Fruit fly (Drosophila melanogaster) whole organism, wandering third instar larva: Measurements from ENCODE around the gene CG5180.

Source experiments
- Abd-B ChIP-seq: fragments of >200 bp; optimal IDR thresholded peaks from 2 replicates; lab custom pipeline; 2017; ENCODE audit warnings: missing biosample characterization, missing genetic modification characterization
- CG32264 ChIP-seq: fragments of 200-800 bp; sonication (Bioruptor generic); optimal IDR thresholded peaks from 2 replicates; lab custom pipeline; 2016; ENCODE audit warnings: missing biosample characterization, missing genetic modification characterization
- CG9705 ChIP-seq: fragments of 200-800 bp; sonication (Bioruptor generic); optimal IDR thresholded peaks from 2 replicates; lab custom pipeline; 2018; ENCODE audit warnings: missing biosample characterization, mild to moderate bottlenecking, missing genetic modification characterization
- CrebA ChIP-seq: fragments of 200-800 bp; sonication (Bioruptor generic); optimal IDR thresholded peaks from 2 replicates; lab custom pipeline; 2016; ENCODE audit warnings: missing biosample characterization, mild to moderate bottlenecking, missing genetic modification characterization, borderline replicate concordance
- Dif ChIP-seq: fragments of 200-275, 200-300 bp; sonication (Bioruptor generic); optimal IDR thresholded peaks from 2 replicates; lab custom pipeline; 2018; ENCODE audit warnings: missing biosample characterization, missing genetic modification characterization; ENCODE audit not compliant: partially characterized antibody
- HLH106 ChIP-seq: fragments of 200-800 bp; optimal IDR thresholded peaks from 3 replicates; lab custom pipeline; 2019; ENCODE audit warnings: missing biosample characterization, mild to moderate bottlenecking, missing genetic modification characterization, moderate library complexity
- Hnf4 ChIP-seq: fragments of 200-800 bp; sonication (Bioruptor generic); optimal IDR thresholded peaks from 2 replicates; lab custom pipeline; 2016; ENCODE audit warnings: missing biosample characterization, mild to moderate bottlenecking, missing genetic modification characterization
- Hr78 ChIP-seq: fragments of >200 bp; optimal IDR thresholded peaks from 2 replicates; lab custom pipeline; 2017; ENCODE audit warnings: missing biosample characterization, missing genetic modification characterization
- Jra ChIP-seq: sonication (Bioruptor generic); optimal IDR thresholded peaks from 2 replicates; lab custom pipeline; 2016; ENCODE audit warnings: missing biosample characterization, missing genetic modification characterization
- Mio ChIP-seq: sonication (Bioruptor generic); optimal IDR thresholded peaks from 2 replicates; lab custom pipeline; 2016; ENCODE audit warnings: missing biosample characterization, missing genetic modification characterization
- Myc ChIP-seq: fragments of >200 bp; optimal IDR thresholded peaks from 2 replicates; lab custom pipeline; 2017
- N ChIP-seq: fragments of >200 bp; optimal IDR thresholded peaks from 2 replicates; lab custom pipeline; 2018; ENCODE audit warnings: missing biosample characterization, missing external identifiers, missing genetic modification characterization
- OdsH ChIP-seq: fragments of 200-800 bp; sonication (Bioruptor generic); optimal IDR thresholded peaks from 2 replicates; lab custom pipeline; 2016; ENCODE audit warnings: missing biosample characterization, mild to moderate bottlenecking, missing genetic modification characterization
- Rel ChIP-seq, 2 experiments: fragments of 200-800 bp; sonication (Bioruptor generic) in 1 of 2; optimal IDR thresholded peaks; 2 replicates in 1 of 2; 3 replicates in 1 of 2; lab custom pipeline; 2016 to 2019; ENCODE audit warnings: mild to moderate bottlenecking in 2 of 2, missing biosample characterization in 2 of 2, missing genetic modification characterization in 2 of 2, moderate library complexity in 1 of 2
- Sp1 ChIP-seq: fragments of 200-800 bp; sonication (Bioruptor generic); optimal IDR thresholded peaks from 3 replicates; lab custom pipeline; 2019; ENCODE audit warnings: missing biosample characterization, mild to moderate bottlenecking, missing genetic modification characterization, moderate library complexity
- Vsx2 ChIP-seq: fragments of 200-300, 225-300 bp; sonication (Bioruptor generic); optimal IDR thresholded peaks from 2 replicates; lab custom pipeline; 2018; ENCODE audit warnings: missing biosample characterization, missing genetic modification characterization; ENCODE audit not compliant: partially characterized antibody
- brk ChIP-seq: fragments of 200-800 bp; sonication (Bioruptor generic); optimal IDR thresholded peaks from 2 replicates; lab custom pipeline; 2016; ENCODE audit warnings: missing biosample characterization, mild to moderate bottlenecking, missing genetic modification characterization
- dl ChIP-seq, 2 experiments: fragments of 175-275, 200-275 bp in 1 of 2; fragments of 200-275 bp in 1 of 2; sonication (Bioruptor generic); optimal IDR thresholded peaks; lab custom pipeline; 2018; ENCODE audit warnings: mild to moderate bottlenecking in 2 of 2, missing biosample characterization in 2 of 2, missing genetic modification characterization in 2 of 2, moderate library complexity in 2 of 2; ENCODE audit not compliant: partially characterized antibody in 2 of 2, insufficient read depth in 1 of 2
- dmrt93B ChIP-seq: fragments of 200-800 bp; sonication (Bioruptor generic); optimal IDR thresholded peaks from 2 replicates; lab custom pipeline; 2018; ENCODE audit warnings: missing biosample characterization, mild to moderate bottlenecking, missing genetic modification characterization
- dsf ChIP-seq: sonication (Bioruptor generic); optimal IDR thresholded peaks from 2 replicates; lab custom pipeline; 2016; ENCODE audit warnings: missing biosample characterization, missing genetic modification characterization, borderline replicate concordance
- foxo ChIP-seq, 2 experiments: fragments of 200-800 bp; sonication (Bioruptor generic); optimal IDR thresholded peaks; 2 replicates in 1 of 2; 3 replicates in 1 of 2; lab custom pipeline; 2016 to 2017; ENCODE audit warnings: missing biosample characterization in 2 of 2, missing genetic modification characterization in 2 of 2
- fru ChIP-seq: fragments of 200-800 bp; sonication (Bioruptor generic); optimal IDR thresholded peaks from 3 replicates; lab custom pipeline; 2016; ENCODE audit warnings: missing biosample characterization, mild to moderate bottlenecking, missing genetic modification characterization
- h ChIP-seq: fragments of 200-800 bp; sonication (Bioruptor generic); optimal IDR thresholded peaks from 3 replicates; lab custom pipeline; 2016; ENCODE audit warnings: missing biosample characterization, mild to moderate bottlenecking, missing genetic modification characterization
- jim ChIP-seq: fragments of 175-275, 200-325 bp; sonication (Bioruptor generic); optimal IDR thresholded peaks from 2 replicates; lab custom pipeline; 2016; ENCODE audit warnings: missing biosample characterization, mild to moderate bottlenecking, missing genetic modification characterization
- lola ChIP-seq: fragments of >200 bp; optimal IDR thresholded peaks from 2 replicates; lab custom pipeline; 2017; ENCODE audit warnings: missing biosample characterization, missing genetic modification characterization
- pan ChIP-seq: fragments of >200 bp; optimal IDR thresholded peaks from 2 replicates; lab custom pipeline; 2017
- psq ChIP-seq: fragments of 200-800 bp; sonication (Bioruptor generic); optimal IDR thresholded peaks from 3 replicates; lab custom pipeline; 2017; ENCODE audit warnings: missing biosample characterization, mild to moderate bottlenecking, missing genetic modification characterization, moderate library complexity
- rgr ChIP-seq: fragments of 200-800 bp; sonication (Bioruptor generic); optimal IDR thresholded peaks from 3 replicates; lab custom pipeline; 2016; ENCODE audit warnings: missing biosample characterization, mild to moderate bottlenecking, missing genetic modification characterization
- sage ChIP-seq: fragments of 200-800 bp; sonication (Bioruptor generic); optimal IDR thresholded peaks from 2 replicates; lab custom pipeline; 2016; ENCODE audit warnings: missing biosample characterization, mild to moderate bottlenecking, missing genetic modification characterization
- sv ChIP-seq: fragments of 200-800 bp; sonication (Bioruptor generic); optimal IDR thresholded peaks from 3 replicates; lab custom pipeline; 2016; ENCODE audit warnings: missing biosample characterization, missing genetic modification characterization
- usp ChIP-seq: fragments of >200 bp; optimal IDR thresholded peaks from 2 replicates; lab custom pipeline; 2017; ENCODE audit warnings: missing biosample characterization, missing genetic modification characterization
- woc ChIP-seq: sonication (Bioruptor generic); optimal IDR thresholded peaks from 2 replicates; lab custom pipeline; 2016; ENCODE audit warnings: missing biosample characterization, mild to moderate bottlenecking, missing genetic modification characterization

CG5180 gene

dm6 chr3R:20543719-20544118, 14.0 kb upstream of the CG5180 start:
- TF ChIP-seq Hr78 (GFP tag; lab: Kevin White, UChicago) (no peak), dl (GFP tag; optimal IDR thresholded peaks at IDR 0.05; lab: Kevin White, UChicago; ENCODE audit: insufficient read depth in 1 of 2, partially characterized antibody in 2 of 2) (no peak)

DNA sequence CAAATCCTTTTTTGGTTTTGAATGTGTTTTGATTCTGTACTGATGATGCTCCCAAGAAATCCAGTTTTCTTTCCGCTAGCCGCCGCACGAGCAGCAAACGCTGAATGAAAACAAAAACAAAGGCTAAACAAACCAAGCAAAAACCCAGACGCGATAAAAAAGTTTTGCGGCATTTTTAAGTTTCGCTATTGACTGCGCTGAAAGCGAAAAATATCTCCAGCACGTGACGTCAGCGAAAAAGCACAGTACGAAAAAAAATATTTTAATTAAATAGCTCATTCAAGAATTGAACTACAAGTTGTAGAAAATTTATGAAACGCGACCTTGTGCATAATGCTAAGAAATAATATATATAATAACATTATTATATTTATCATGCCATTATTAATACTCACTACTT, 12.8 kb upstream of the CG5180 start:
- TF ChIP-seq brk (GFP tag; lab: Kevin White, UChicago) = peak; percentile 17
- no peak for TF ChIP-seq h (GFP tag; lab: Kevin White, UChicago)
- no peak for TF ChIP-seq dl (GFP tag; optimal IDR thresholded peaks at IDR 0.05; lab: Kevin White, UChicago; ENCODE audit: insufficient read depth in 1 of 2, partially characterized antibody in 2 of 2)

DNA sequence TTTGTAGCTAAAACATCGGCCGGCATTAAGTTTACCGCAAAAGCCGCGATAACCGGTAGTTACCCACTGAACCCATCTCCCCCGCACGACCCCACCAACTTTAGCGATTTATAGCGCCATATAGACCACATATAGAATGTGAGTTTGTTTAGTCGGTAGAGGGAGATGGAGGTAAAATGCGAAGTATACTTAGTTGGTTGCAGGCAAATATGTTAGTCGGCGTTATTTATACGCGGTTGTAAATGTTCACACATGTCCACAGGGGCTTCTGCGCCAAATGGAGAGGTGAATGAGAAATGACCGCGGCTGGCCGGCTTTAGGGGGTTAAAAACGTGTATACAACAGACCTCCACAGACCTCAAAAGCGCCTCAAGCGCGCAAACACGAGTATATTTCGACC, 12.1 kb upstream of the CG5180 start:
- TF ChIP-seq Mio (GFP tag; lab: Kevin White, UChicago) = no peak
- no peak for TF ChIP-seq Sp1
- no peak for TF ChIP-seq CG32264 (GFP tag; lab: Kevin White, UChicago)
- TF ChIP-seq usp (GFP tag; lab: Kevin White, UChicago) = no peak
- TF ChIP-seq h (GFP tag; lab: Kevin White, UChicago) = no peak
- TF ChIP-seq sage (GFP tag; lab: Kevin White, UChicago) = no peak
- TF ChIP-seq Jra = no peak
- TF ChIP-seq Vsx2 = no peak
- peak; percentile 6 for TF ChIP-seq HLH106 (tag; lab: Kevin White, UChicago)
- no peak for TF ChIP-seq N (GFP tag; lab: Kevin White, UChicago)
- TF ChIP-seq rgr = peak; percentile 9
- no peak for TF ChIP-seq Hnf4 (GFP tag; lab: Kevin White, UChicago)
- no peak for TF ChIP-seq Dif (GFP tag; lab: Kevin White, UChicago)
- TF ChIP-seq sv (GFP tag; lab: Kevin White, UChicago) = no peak
- TF ChIP-seq dl (GFP tag; optimal IDR thresholded peaks at IDR 0.05; lab: Kevin White, UChicago; ENCODE audit: insufficient read depth in 1 of 2, partially characterized antibody in 2 of 2) = no peak
- no peak for TF ChIP-seq Abd-B (GFP tag; lab: Kevin White, UChicago)
- TF ChIP-seq CG9705 (GFP tag; lab: Kevin White, UChicago) = no peak
- no peak for TF ChIP-seq lola (GFP tag; lab: Kevin White, UChicago)
- TF ChIP-seq psq (GFP tag; lab: Kevin White, UChicago) = peak; percentile 3
- no peak for TF ChIP-seq woc
- peak in 1 of 2 experiments; percentile 15 for TF ChIP-seq foxo (GFP tag; optimal IDR thresholded peaks at IDR 0.05; lab: Kevin White, UChicago)
- TF ChIP-seq jim = no peak
- TF ChIP-seq pan (lab: Kevin White, UChicago) = no peak
- no peak for TF ChIP-seq dmrt93B (GFP tag; lab: Kevin White, UChicago)
- no peak for TF ChIP-seq CrebA (GFP tag; lab: Kevin White, UChicago)
- peak; percentile 3 for TF ChIP-seq fru (GFP tag; lab: Kevin White, UChicago)
- TF ChIP-seq, all 38 proteins: peak for 5

dm6 chr3R:20546662-20547620, 10.8 kb upstream of the CG5180 start:
- TF ChIP-seq dsf (GFP tag; lab: Kevin White, UChicago) (no peak), h (GFP tag; lab: Kevin White, UChicago) (peak; percentile 24), Rel (GFP tag; optimal IDR thresholded peaks at IDR 0.05; lab: Kevin White, UChicago) (no peak), Rel (tag; optimal IDR thresholded peaks at IDR 0.05; lab: Kevin White, UChicago) (peak; percentile 21), foxo (GFP tag; optimal IDR thresholded peaks at IDR 0.05; lab: Kevin White, UChicago) (peak in 1 of 2 experiments; percentile 27)

dm6 chr3R:20547758-20548157, 10.0 kb upstream of the CG5180 start:
- TF ChIP-seq OdsH (GFP tag; lab: Kevin White, UChicago) (no peak), Hr78 (GFP tag; lab: Kevin White, UChicago) (no peak), Rel (GFP tag; optimal IDR thresholded peaks at IDR 0.05; lab: Kevin White, UChicago) (no peak), Rel (tag; optimal IDR thresholded peaks at IDR 0.05; lab: Kevin White, UChicago) (peak; percentile 51), Myc (no peak), rgr (peak; percentile 5), sage (GFP tag; lab: Kevin White, UChicago) (peak; percentile 36)
